Fruit fly (Drosophila melanogaster) whole organism, prepupa: ENCODE measurements around the gene Fur2.

Source experiments
- CG10631 ChIP-seq: fragments of 200-800 bp; sonication (Bioruptor generic); optimal IDR thresholded peaks from 2 replicates; lab custom pipeline; 2016; ENCODE audit warnings: missing biosample characterization, missing genetic modification characterization
- CG10669 ChIP-seq: fragments of 200-800 bp; sonication (Bioruptor generic); optimal IDR thresholded peaks from 3 replicates; lab custom pipeline; 2018; ENCODE audit warnings: missing biosample characterization, mild to moderate bottlenecking, missing genetic modification characterization, moderate library complexity
- CG16779 ChIP-seq: fragments of 200-800 bp; sonication (Bioruptor generic); optimal IDR thresholded peaks from 3 replicates; lab custom pipeline; 2017; ENCODE audit warnings: missing biosample characterization, mild to moderate bottlenecking, missing genetic modification characterization
- CG3032 ChIP-seq: fragments of 200-800 bp; optimal IDR thresholded peaks from 2 replicates; lab custom pipeline; 2019; ENCODE audit warnings: missing biosample characterization, mild to moderate bottlenecking, missing genetic modification characterization, moderate library complexity
- CG6163 ChIP-seq: fragments of 200-800 bp; sonication (Bioruptor generic); IDR thresholded peaks from 3 replicates; pipeline ENCODE4 v1.3.6; 2022; ENCODE audit warnings: missing biosample characterization, missing genetic modification characterization
- CG6792 ChIP-seq: fragments of 200-800 bp; sonication (Bioruptor generic); optimal IDR thresholded peaks from 3 replicates; lab custom pipeline; 2016; ENCODE audit warnings: missing biosample characterization, missing genetic modification characterization
- Hr39 ChIP-seq: fragments of 200-800 bp; sonication (Bioruptor generic); optimal IDR thresholded peaks from 2 replicates; lab custom pipeline; 2016; ENCODE audit warnings: missing biosample characterization, missing genetic modification characterization

dm6 chrX:16331562-16332233, 41.2 kb upstream of the Fur2 start:
- TF ChIP-seq CG6163 (GFP tag; lab: Robert Waterston, UW) (no peak), CG6792 (GFP tag; lab: Kevin White, UChicago) (no peak), Hr39 (GFP tag; lab: Kevin White, UChicago) (no peak), CG10669 (GFP tag; lab: Kevin White, UChicago) (no peak), CG3032 (tag; lab: Kevin White, UChicago) (no peak), CG10631 (GFP tag; lab: Kevin White, UChicago) (no peak), CG16779 (tag; lab: Kevin White, UChicago) (no peak)
